Fruit fly (Drosophila melanogaster): ENCODE data around the gene Cyp4d1.

The Cyp4d1 gene

dm6 chrX:2172420-2172827, 10.4 kb upstream of the Cyp4d1 start, which contains the start of gene ND-B14.5A:
TSS of gene ND-B14.5A (plus strand) at chrX:2172526.
- TF ChIP-seq CG9139 (GFP tag; optimal IDR thresholded peaks at IDR 0.05): no peak
- peak; percentile 23 for TF ChIP-seq esn (GFP tag; optimal IDR thresholded peaks at IDR 0.05)
- no peak for TF ChIP-seq cyc (GFP tag; optimal IDR thresholded peaks at IDR 0.05)
- TF ChIP-seq Ets21C (GFP tag; optimal IDR thresholded peaks at IDR 0.05): no peak
- TF ChIP-seq CG16779 (tag; optimal IDR thresholded peaks at IDR 0.05): no peak

- TF ChIP-seq Ets21C (GFP tag; optimal IDR thresholded peaks at IDR 0.05) (no peak), lz (GFP tag; optimal IDR thresholded peaks at IDR 0.05) (no peak), CG10669 (GFP tag; optimal IDR thresholded peaks at IDR 0.05) (no peak), spab (GFP tag; optimal IDR thresholded peaks at IDR 0.05) (no peak), CG6808 (GFP tag; optimal IDR thresholded peaks at IDR 0.05) (no peak), cyc (GFP tag; optimal IDR thresholded peaks at IDR 0.05) (no peak), Eip93F (GFP tag; optimal IDR thresholded peaks at IDR 0.05) (no peak), Smox (GFP tag; optimal IDR thresholded peaks at IDR 0.05) (no peak), achi (GFP tag; optimal IDR thresholded peaks at IDR 0.05) (no peak), CG31627 (GFP tag; optimal IDR thresholded peaks at IDR 0.05) (no peak), CG10631 (GFP tag; optimal IDR thresholded peaks at IDR 0.05) (no peak), CG3919 (GFP tag; optimal IDR thresholded peaks at IDR 0.05) (no peak), CG9139 (GFP tag; optimal IDR thresholded peaks at IDR 0.05) (no peak), topi (GFP tag; optimal IDR thresholded peaks at IDR 0.05) (no peak), CG34406 (GFP tag; optimal IDR thresholded peaks at IDR 0.05) (no peak), Sox14 (GFP tag; optimal IDR thresholded peaks at IDR 0.05) (no peak), dsx (GFP tag; optimal IDR thresholded peaks at IDR 0.05; ENCODE audit: poor library complexity, severe bottlenecking) (no peak)
Observed at dm6 chrX:2170424-2170823, 8.4 kb upstream of the Cyp4d1 start.

dm6 chrX:2168485-2169199, 6.7 kb upstream of the Cyp4d1 start:
- no peak for TF ChIP-seq CG8632 (GFP tag; optimal IDR thresholded peaks at IDR 0.05)
- TF ChIP-seq salr (GFP tag; optimal IDR thresholded peaks at IDR 0.05): no peak
- TF ChIP-seq Gug (GFP tag; IDR thresholded peaks at IDR 0.05): no peak
- TF ChIP-seq CG6163 (GFP tag; IDR thresholded peaks at IDR 0.05): no peak
- no peak for TF ChIP-seq CG16779 (tag; optimal IDR thresholded peaks at IDR 0.05)
- no peak for TF ChIP-seq Eip93F (GFP tag; optimal IDR thresholded peaks at IDR 0.05)
- no peak for TF ChIP-seq CG8319 (GFP tag; optimal IDR thresholded peaks at IDR 0.05)
- TF ChIP-seq CG32006 (GFP tag; optimal IDR thresholded peaks at IDR 0.05): no peak
- TF ChIP-seq CG34406 (GFP tag; optimal IDR thresholded peaks at IDR 0.05): no peak
- no peak for TF ChIP-seq vri (GFP tag; optimal IDR thresholded peaks at IDR 0.05)
- TF ChIP-seq CG9139 (GFP tag; optimal IDR thresholded peaks at IDR 0.05): no peak
- no peak for TF ChIP-seq CG1621 (tag; optimal IDR thresholded peaks at IDR 0.05)
- no peak for TF ChIP-seq CG10631 (GFP tag; optimal IDR thresholded peaks at IDR 0.05)

- TF ChIP-seq pdm3 (GFP tag; optimal IDR thresholded peaks at IDR 0.05): peak; percentile 56
- peak; percentile 48 for TF ChIP-seq dac (GFP tag; optimal IDR thresholded peaks at IDR 0.05)
- peak in 1 of 2 experiments; percentile 8 for TF ChIP-seq salr (GFP tag; optimal IDR thresholded peaks at IDR 0.05)
- peak; percentile 83 for TF ChIP-seq CG6163 (GFP tag; IDR thresholded peaks at IDR 0.05)
- peak; percentile 89 for TF ChIP-seq CG15336 (GFP tag; IDR thresholded peaks at IDR 0.05)
- peak; percentile 64 for TF ChIP-seq svp (GFP tag)
- no peak for TF ChIP-seq CG8632 (GFP tag; optimal IDR thresholded peaks at IDR 0.05)
- TF ChIP-seq OdsH (GFP tag; optimal IDR thresholded peaks at IDR 0.05): peak; percentile 42
- peak; percentile 63 for TF ChIP-seq CG11294 (GFP tag; IDR thresholded peaks at IDR 0.05)
- no peak for TF ChIP-seq Hr38 (GFP tag; optimal IDR thresholded peaks at IDR 0.05)
- peak; percentile 76 for TF ChIP-seq Gug (GFP tag; IDR thresholded peaks at IDR 0.05)
- TF ChIP-seq CG8119 (GFP tag; IDR thresholded peaks at IDR 0.05): peak; percentile 85
- TF ChIP-seq CG3919 (GFP tag; optimal IDR thresholded peaks at IDR 0.05): peak; percentile 47
- peak; percentile 43 for TF ChIP-seq net (GFP tag; optimal IDR thresholded peaks at IDR 0.05)
- peak; percentile 10 for TF ChIP-seq CG10631 (GFP tag; optimal IDR thresholded peaks at IDR 0.05)
- no peak for TF ChIP-seq fd85E (GFP tag; optimal IDR thresholded peaks at IDR 0.05)
- peak; percentile 85 for TF ChIP-seq CG32006 (GFP tag; optimal IDR thresholded peaks at IDR 0.05)
- TF ChIP-seq CG4318 (GFP tag; optimal IDR thresholded peaks at IDR 0.05): peak; percentile 58
- TF ChIP-seq CG6792 (GFP tag; optimal IDR thresholded peaks at IDR 0.05): no peak
- peak; percentile 81 for TF ChIP-seq Hr4 (GFP tag; optimal IDR thresholded peaks at IDR 0.05)
- TF ChIP-seq Lpt (GFP tag; optimal IDR thresholded peaks at IDR 0.05): peak; percentile 38
- peak; percentile 53 for TF ChIP-seq Eip78C (GFP tag)
- TF ChIP-seq achi (GFP tag; optimal IDR thresholded peaks at IDR 0.05): peak; percentile 40
- no peak for TF ChIP-seq Sox102F (GFP tag; optimal IDR thresholded peaks at IDR 0.05)
- peak; percentile 63 for TF ChIP-seq CG6276 (GFP tag; optimal IDR thresholded peaks at IDR 0.05)
- peak; percentile 8 for TF ChIP-seq Sox14 (GFP tag; optimal IDR thresholded peaks at IDR 0.05)
Observed at dm6 chrX:2166129-2166528, 4.1 kb upstream of the Cyp4d1 start.
